Worm (Caenorhabditis elegans) whole organism, late embryonic: ENCODE measurements around the gene rpt-1.

Source experiments
- F13H6.1 ChIP-seq: sonication (generic microtip); optimal IDR thresholded peaks from 2 replicates; lab custom pipeline; 2016; ENCODE audit warnings: missing genetic modification characterization, missing compliant biosample characterization
- T23F11.4 ChIP-seq: fragments of 200-800 bp; sonication (Bioruptor generic); optimal IDR thresholded peaks from 2 replicates; lab custom pipeline; 2018; ENCODE audit warnings: mild to moderate bottlenecking, missing genetic modification characterization, missing compliant biosample characterization
- ama-1 ChIP-seq: fragments of 150-350 bp; optimal IDR thresholded peaks from 2 replicates; lab custom pipeline; 2014
- ceh-2 ChIP-seq: sonication (generic microtip); optimal IDR thresholded peaks from 2 replicates; lab custom pipeline; 2016; ENCODE audit warnings: missing genotype, missing genetic modification characterization, missing compliant biosample characterization
- gmeb-2 ChIP-seq: sonication (generic microtip); optimal IDR thresholded peaks from 2 replicates; lab custom pipeline; 2016; ENCODE audit warnings: missing genetic modification characterization, inconsistent platforms, missing compliant biosample characterization
- lin-11 ChIP-seq: fragments of 200-800 bp; sonication (Bioruptor generic); optimal IDR thresholded peaks from 2 replicates; lab custom pipeline; 2018; ENCODE audit warnings: mild to moderate bottlenecking, missing genetic modification characterization, missing compliant biosample characterization
- odd-2 ChIP-seq: sonication (generic microtip); optimal IDR thresholded peaks from 2 replicates; lab custom pipeline; 2017; ENCODE audit warnings: antibody characterized with exemption, mild to moderate bottlenecking, missing genetic modification characterization, missing compliant biosample characterization
- pha-4 ChIP-seq: fragments of 150-350 bp; optimal IDR thresholded peaks from 2 replicates; lab custom pipeline; 2018; ENCODE audit warnings: missing biosample characterization, missing genetic modification reagents, missing genetic modification characterization
- sdc-2 ChIP-seq: sonication (generic microtip); optimal IDR thresholded peaks from 2 replicates; lab custom pipeline; 2016; ENCODE audit warnings: missing genotype, missing genetic modification characterization, missing compliant biosample characterization
- sox-4 ChIP-seq: sonication (generic microtip); optimal IDR thresholded peaks from 2 replicates; lab custom pipeline; 2017; ENCODE audit warnings: mild to moderate bottlenecking, missing genetic modification characterization, inconsistent platforms, missing compliant biosample characterization

ce11 chrV:12001747-12002456 lies 19.7 kb upstream of the rpt-1 start, which contains the start of gene gcy-33:
- TF ChIP-seq ama-1 (lab: Kevin White, UChicago) (no peak), T23F11.4 (GFP tag; lab: Kevin White, UChicago) (peak; percentile 96), lin-11 (peak; percentile 86), F13H6.1 (tag; lab: Kevin White, UChicago) (peak; percentile 89), sdc-2 (tag; lab: Kevin White, UChicago) (peak; percentile 90), pha-4 (tag; lab: Kevin White, UChicago) (no peak), gmeb-2 (tag; lab: Kevin White, UChicago) (peak; percentile 97), ceh-2 (tag; lab: Kevin White, UChicago) (peak; percentile 94), sox-4 (peak; percentile 91), odd-2 (tag; lab: Kevin White, UChicago) (peak; percentile 52)
